Fruit fly (Drosophila melanogaster) whole organism, embryonic: ENCODE measurements around the gene Cad88C.

Source experiments
- B-H2 ChIP-seq: fragments of 200-800 bp; sonication (Bioruptor generic); optimal IDR thresholded peaks from 2 replicates; lab custom pipeline; 2018; ENCODE audit warnings: missing biosample characterization, mild to moderate bottlenecking, missing genetic modification characterization
- Blimp-1 ChIP-seq: fragments of 200-800 bp; sonication (Bioruptor generic); optimal IDR thresholded peaks from 3 replicates; lab custom pipeline; 2018; ENCODE audit warnings: missing biosample characterization, missing genetic modification characterization, mild to moderate bottlenecking, moderate library complexity, missing genetic modification reagents
- CG10267 ChIP-seq: fragments of 200-800 bp; sonication (Bioruptor generic); optimal IDR thresholded peaks from 2 replicates; lab custom pipeline; 2018; ENCODE audit warnings: missing biosample characterization, mild to moderate bottlenecking, missing genetic modification characterization, moderate library complexity
- CG10462 ChIP-seq: fragments of 200-800 bp; sonication (Bioruptor generic); optimal IDR thresholded peaks from 2 replicates; lab custom pipeline; 2016; ENCODE audit warnings: missing biosample characterization, missing genetic modification characterization
- CG11398 ChIP-seq: fragments of 200-800 bp; sonication (Bioruptor generic); optimal IDR thresholded peaks from 2 replicates; lab custom pipeline; 2016; ENCODE audit warnings: missing biosample characterization, missing genetic modification characterization
- CG11695 ChIP-seq: fragments of 200-800 bp; sonication (Bioruptor generic); IDR thresholded peaks from 3 replicates; pipeline ENCODE4 v1.3.6; 2022; ENCODE audit warnings: missing biosample characterization, missing genetic modification characterization
- CG12219 ChIP-seq: fragments of 200-800 bp; sonication (Bioruptor generic); optimal IDR thresholded peaks from 3 replicates; lab custom pipeline; 2018; ENCODE audit warnings: missing biosample characterization, mild to moderate bottlenecking, missing genetic modification characterization
- CG12236 ChIP-seq: fragments of 200-800 bp; sonication (Bioruptor generic); optimal IDR thresholded peaks from 2 replicates; lab custom pipeline; 2016; ENCODE audit warnings: missing biosample characterization, missing genetic modification characterization
- CG14965 ChIP-seq: fragments of 200-800 bp; sonication (Bioruptor generic); optimal IDR thresholded peaks from 2 replicates; lab custom pipeline; 2016; ENCODE audit warnings: missing biosample characterization, missing genetic modification characterization, borderline replicate concordance
- CG1603 ChIP-seq: fragments of 200-800 bp; sonication (Bioruptor generic); optimal IDR thresholded peaks from 2 replicates; lab custom pipeline; 2019; ENCODE audit warnings: missing biosample characterization, mild to moderate bottlenecking, missing genetic modification characterization, moderate library complexity
- CG17385 ChIP-seq: fragments of 200-800 bp; sonication (Bioruptor generic); optimal IDR thresholded peaks from 3 replicates; lab custom pipeline; 2018; ENCODE audit warnings: missing biosample characterization, mild to moderate bottlenecking, missing genetic modification characterization
- CG31441 ChIP-seq: fragments of 200-800 bp; sonication (Bioruptor generic); IDR thresholded peaks from 2 replicates; pipeline ENCODE4 v1.3.6; 2022; ENCODE audit warnings: missing biosample characterization, missing genetic modification characterization
- CG34376 ChIP-seq: fragments of 200-800 bp; sonication (Bioruptor generic); optimal IDR thresholded peaks from 2 replicates; lab custom pipeline; 2018; ENCODE audit warnings: missing biosample characterization, mild to moderate bottlenecking, missing genetic modification characterization
- CG3726 ChIP-seq: fragments of 200-800 bp; sonication (Bioruptor generic); IDR thresholded peaks from 3 replicates; pipeline ENCODE4, ENCODE4 v1.3.6; 2022; ENCODE audit warnings: missing biosample characterization, missing genetic modification characterization
- CG4328 ChIP-seq: fragments of 200-800 bp; sonication (Bioruptor generic); optimal IDR thresholded peaks from 3 replicates; lab custom pipeline; 2017; ENCODE audit warnings: missing biosample characterization, missing genetic modification reagents, missing genetic modification characterization
- CG4424 ChIP-seq: fragments of 200-800 bp; sonication (Bioruptor generic); optimal IDR thresholded peaks from 3 replicates; lab custom pipeline; 2016; ENCODE audit warnings: missing biosample characterization, missing genetic modification characterization
- CG6689 ChIP-seq: fragments of 200-800 bp; sonication (Bioruptor generic); IDR thresholded peaks from 2 replicates; pipeline ENCODE4 v1.3.6; 2022; ENCODE audit warnings: missing biosample characterization, missing genetic modification characterization
- CkIIα-i1 ChIP-seq: fragments of 200-800 bp; sonication (Bioruptor generic); IDR thresholded peaks from 2 replicates; pipeline ENCODE4 v1.3.6; 2022; ENCODE audit warnings: missing biosample characterization, missing genetic modification characterization
- D19A ChIP-seq: fragments of 200-800 bp; optimal IDR thresholded peaks from 3 replicates; lab custom pipeline; 2019; ENCODE audit warnings: missing biosample characterization, mild to moderate bottlenecking, missing genetic modification characterization, moderate library complexity
- Dip3 ChIP-seq: fragments of 200-800 bp; sonication (Bioruptor generic); optimal IDR thresholded peaks from 3 replicates; lab custom pipeline; 2016; ENCODE audit warnings: missing biosample characterization, missing genetic modification characterization
- Dp ChIP-seq: fragments of 200-800 bp; sonication (Bioruptor generic); optimal IDR thresholded peaks from 2 replicates; lab custom pipeline; 2018; ENCODE audit warnings: missing biosample characterization, mild to moderate bottlenecking, missing genetic modification characterization, moderate library complexity
- Ets65A ChIP-seq: fragments of 200-800 bp; sonication (Bioruptor generic); peaks from one replicate; lab custom pipeline; 2016; ENCODE audit warnings: missing biosample characterization, missing genetic modification characterization
- Fer2 ChIP-seq: fragments of 200-800 bp; sonication (Bioruptor generic); optimal IDR thresholded peaks from 2 replicates; lab custom pipeline; 2018; ENCODE audit warnings: missing biosample characterization, mild to moderate bottlenecking, missing genetic modification characterization, moderate library complexity
- Fer3 ChIP-seq: fragments of 200-800 bp; sonication (Bioruptor generic); optimal IDR thresholded peaks from 2 replicates; lab custom pipeline; 2018; ENCODE audit warnings: missing biosample characterization, mild to moderate bottlenecking, missing genetic modification characterization, moderate library complexity
- Meics ChIP-seq: fragments of 200-800 bp; sonication (Bioruptor generic); optimal IDR thresholded peaks from 2 replicates; lab custom pipeline; 2017; ENCODE audit warnings: missing biosample characterization, mild to moderate bottlenecking, missing genetic modification characterization
- NC2β ChIP-seq: fragments of 200-800 bp; sonication (Bioruptor generic); optimal IDR thresholded peaks from 2 replicates; lab custom pipeline; 2016; ENCODE audit warnings: missing biosample characterization, missing genetic modification characterization
- Sox102F ChIP-seq: fragments of 200-800 bp; sonication (Bioruptor generic); optimal IDR thresholded peaks from 2 replicates; lab custom pipeline; 2018; ENCODE audit warnings: missing biosample characterization, mild to moderate bottlenecking, missing genetic modification characterization, moderate library complexity
- abd-A ChIP-seq: fragments of 200-800 bp; sonication (Bioruptor generic); optimal IDR thresholded peaks from 3 replicates; lab custom pipeline; 2019; ENCODE audit warnings: missing biosample characterization, mild to moderate bottlenecking, missing genetic modification characterization, moderate library complexity
- al ChIP-seq: fragments of 200-800 bp; sonication (Bioruptor generic); IDR thresholded peaks from 2 replicates; pipeline ENCODE4 v1.3.6; 2022; ENCODE audit warnings: missing biosample characterization, missing genetic modification characterization
- aop ChIP-seq: fragments of 200-800 bp; sonication (Bioruptor generic); IDR thresholded peaks from 2 replicates; pipeline ENCODE4 v1.3.6; 2022; ENCODE audit warnings: missing biosample characterization, missing genetic modification characterization
- ash1 ChIP-seq: fragments of 200-800 bp; sonication (Bioruptor generic); optimal IDR thresholded peaks from 2 replicates; lab custom pipeline; 2018; ENCODE audit warnings: missing biosample characterization, mild to moderate bottlenecking, missing genetic modification characterization
- bbx ChIP-seq: fragments of 200-800 bp; sonication (Bioruptor generic); IDR thresholded peaks from 2 replicates; pipeline ENCODE4 v1.3.6; 2022; ENCODE audit warnings: missing biosample characterization, missing genetic modification characterization; ENCODE audit not compliant: partially characterized antibody
- cad ChIP-seq: fragments of >200 bp; optimal IDR thresholded peaks from 2 replicates; lab custom pipeline; 2017; ENCODE audit warnings: missing biosample characterization, missing genetic modification characterization
- cato ChIP-seq: fragments of 200-800 bp; sonication (Bioruptor generic); optimal IDR thresholded peaks from 2 replicates; lab custom pipeline; 2016; ENCODE audit warnings: missing biosample characterization, missing genetic modification characterization, borderline replicate concordance
- caup ChIP-seq: fragments of 200-800 bp; sonication (Bioruptor generic); optimal IDR thresholded peaks from 3 replicates; lab custom pipeline; 2017; ENCODE audit warnings: missing biosample characterization, mild to moderate bottlenecking, missing genetic modification characterization, moderate library complexity; ENCODE audit not compliant: severe bottlenecking
- cg ChIP-seq: fragments of 200-800 bp; sonication (Bioruptor generic); optimal IDR thresholded peaks from 3 replicates; lab custom pipeline; 2019; ENCODE audit warnings: missing biosample characterization, mild to moderate bottlenecking, missing genetic modification characterization, moderate library complexity
- crc ChIP-seq: fragments of 200-800 bp; sonication (Bioruptor generic); optimal IDR thresholded peaks from 2 replicates; lab custom pipeline; 2016; ENCODE audit warnings: missing biosample characterization, missing genetic modification characterization
- dati ChIP-seq: fragments of 200-800 bp; sonication (Bioruptor generic); IDR thresholded peaks from 2 replicates; pipeline ENCODE4 v1.3.6; 2022; ENCODE audit warnings: missing biosample characterization, missing genetic modification characterization
- emc ChIP-seq: fragments of 200-800 bp; sonication (Bioruptor generic); optimal IDR thresholded peaks from 2 replicates; lab custom pipeline; 2016; ENCODE audit warnings: missing biosample characterization, missing genetic modification characterization
- grau ChIP-seq: fragments of 200-800 bp; optimal IDR thresholded peaks from 3 replicates; lab custom pipeline; 2019; ENCODE audit warnings: missing biosample characterization, mild to moderate bottlenecking, missing genetic modification characterization, moderate library complexity
- gsb-n ChIP-seq: fragments of 200-800 bp; sonication (Bioruptor generic); optimal IDR thresholded peaks from 3 replicates; lab custom pipeline; 2018; ENCODE audit warnings: missing biosample characterization, mild to moderate bottlenecking, missing genetic modification characterization
- gt ChIP-seq: fragments of 200-800 bp; sonication (Bioruptor generic); IDR thresholded peaks from 2 replicates; pipeline ENCODE4 v1.3.6; 2022; ENCODE audit warnings: missing biosample characterization, missing genetic modification characterization
- lbe ChIP-seq: fragments of 200-800 bp; sonication (Bioruptor generic); optimal IDR thresholded peaks from 2 replicates; lab custom pipeline; 2016; ENCODE audit warnings: missing biosample characterization, mild to moderate bottlenecking, missing genetic modification characterization
- nmo ChIP-seq: fragments of 200-800 bp; sonication (Bioruptor generic); optimal IDR thresholded peaks from 2 replicates; lab custom pipeline; 2018; ENCODE audit warnings: missing biosample characterization, mild to moderate bottlenecking, missing genetic modification characterization, moderate library complexity
- onecut ChIP-seq: fragments of 200-800 bp; sonication (Bioruptor generic); IDR thresholded peaks from 2 replicates; pipeline ENCODE4 v1.3.6; 2022; ENCODE audit warnings: missing biosample characterization, missing genetic modification characterization
- sim ChIP-seq: fragments of 200-800 bp; sonication (Bioruptor generic); IDR thresholded peaks from 2 replicates; pipeline ENCODE4 v1.3.6; 2022; ENCODE audit warnings: missing biosample characterization, missing genetic modification characterization
- sr ChIP-seq: fragments of 200-800 bp; sonication (Bioruptor generic); IDR thresholded peaks from 3 replicates; pipeline ENCODE4 v1.3.6; 2022; ENCODE audit warnings: missing biosample characterization, missing genetic modification characterization
- tgo ChIP-seq: fragments of 200-800 bp; sonication (Bioruptor generic); IDR thresholded peaks from 3 replicates; pipeline ENCODE4 v1.3.6; 2022; ENCODE audit warnings: missing biosample characterization, missing genetic modification characterization
- tx ChIP-seq: fragments of 200-800 bp; sonication (Bioruptor generic); optimal IDR thresholded peaks from 2 replicates; lab custom pipeline; 2016; ENCODE audit warnings: missing biosample characterization, missing genetic modification characterization

Gene Cad88C

dm6 chr3R:14608892-14609692, 21.2 kb upstream of the Cad88C start, which contains the start of gene CG14853 (continued):
- no peak for TF ChIP-seq tx (GFP tag; lab: Kevin White, UChicago)
- TF ChIP-seq Fer3 (tag; lab: Kevin White, UChicago): peak; percentile 43
- peak; percentile 76 for TF ChIP-seq D19A (tag; lab: Kevin White, UChicago)
- TF ChIP-seq NC2β (GFP tag; lab: Kevin White, UChicago): no peak
- no peak for TF ChIP-seq bbx (GFP tag; lab: Robert Waterston, UW)
- TF ChIP-seq CG11398 (GFP tag; lab: Kevin White, UChicago): peak; percentile 38
- peak; percentile 60 for TF ChIP-seq cato (GFP tag; lab: Kevin White, UChicago)
- TF ChIP-seq sim (GFP tag; lab: Robert Waterston, UW): peak; percentile 4; the same call in 1 of the 2 replicates
- TF ChIP-seq CG11695: peak; percentile 72
- no peak for TF ChIP-seq lbe
- TF ChIP-seq nmo (GFP tag; lab: Kevin White, UChicago): peak; percentile 85
- no peak for TF ChIP-seq CG12236 (GFP tag; lab: Kevin White, UChicago)
- TF ChIP-seq sr (GFP tag; lab: Robert Waterston, UW): peak; percentile 60; the same call in 2 of the 3 replicates
- TF ChIP-seq Blimp-1: peak; percentile 77
- peak; percentile 77 for TF ChIP-seq CG17385 (GFP tag; lab: Kevin White, UChicago)
- 0 out of 2 replicates have a peak, but pooled peaks have one; percentile 37 for TF ChIP-seq gt (GFP tag; lab: Robert Waterston, UW)
- TF ChIP-seq Sox102F (GFP tag; lab: Kevin White, UChicago): peak; percentile 97
- peak; percentile 71 for TF ChIP-seq CG12219 (GFP tag; lab: Kevin White, UChicago)
- TF ChIP-seq CG6689 (GFP tag; lab: Robert Waterston, UW): peak; percentile 77
- peak; percentile 25 for TF ChIP-seq Fer2
- no peak for TF ChIP-seq ash1 (GFP tag; lab: Kevin White, UChicago)
- peak; percentile 62 for TF ChIP-seq CG4328 (GFP tag; lab: Kevin White, UChicago)
- peak; percentile 74 for TF ChIP-seq CG34376 (GFP tag; lab: Kevin White, UChicago)
- peak; percentile 10 for TF ChIP-seq B-H2 (GFP tag; lab: Kevin White, UChicago)
- TF ChIP-seq CG3726 (GFP tag; lab: Robert Waterston, UW): no peak
- peak; percentile 81 for TF ChIP-seq caup (GFP tag; lab: Kevin White, UChicago)
- peak; percentile 92 for TF ChIP-seq grau (tag; lab: Kevin White, UChicago)
- TF ChIP-seq Ets65A (GFP tag; lab: Kevin White, UChicago): peak; percentile 79
- TF ChIP-seq emc (GFP tag; lab: Kevin White, UChicago): no peak
- TF ChIP-seq CG14965 (GFP tag; lab: Kevin White, UChicago): no peak
- TF ChIP-seq Meics: peak; percentile 77
- TF ChIP-seq aop (GFP tag; lab: Robert Waterston, UW): peak; percentile 49; the same call in 1 of the 2 replicates
- TF ChIP-seq onecut (GFP tag; lab: Robert Waterston, UW): peak; percentile 58
- peak; percentile 89 for TF ChIP-seq CG31441
- no peak for TF ChIP-seq cad (GFP tag; lab: Kevin White, UChicago)
- peak; percentile 84 for TF ChIP-seq CG10462 (GFP tag; lab: Kevin White, UChicago)
- TF ChIP-seq CG4424 (GFP tag; lab: Kevin White, UChicago): peak; percentile 60
- TF ChIP-seq al (GFP tag; lab: Robert Waterston, UW): peak; percentile 42
- TF ChIP-seq tgo (GFP tag; lab: Robert Waterston, UW): peak; percentile 71; the same call in 2 of the 3 replicates
- peak; percentile 70 for TF ChIP-seq CG1603 (tag; lab: Kevin White, UChicago)
- no peak for TF ChIP-seq Dip3 (GFP tag; lab: Kevin White, UChicago)
- no peak for TF ChIP-seq Dp (GFP tag; lab: Kevin White, UChicago)
- TF ChIP-seq dati (GFP tag; lab: Robert Waterston, UW): peak; percentile 43
- TF ChIP-seq CG10267 (tag; lab: Kevin White, UChicago): peak; percentile 68
- TF ChIP-seq abd-A (tag; lab: Kevin White, UChicago): peak; percentile 79
- TF ChIP-seq cg (GFP tag; lab: Kevin White, UChicago): peak; percentile 52
- peak; percentile 29 for TF ChIP-seq gsb-n
- no peak for TF ChIP-seq crc (GFP tag; lab: Kevin White, UChicago)
- no peak for TF ChIP-seq CkIIα-i1
